Worm (Caenorhabditis elegans) whole organism, mixed stage, embryonic: ENCODE data around the gene C08B6.11.

Experiments
- M03D4.4 ChIP-seq: sonication (generic microtip); optimal IDR thresholded peaks from 2 replicates; lab custom pipeline; 2017; ENCODE audit warnings: mild to moderate bottlenecking, missing genetic modification characterization, missing compliant biosample characterization
- bed-3 ChIP-seq: fragments of 200-800 bp; sonication (Bioruptor generic); optimal IDR thresholded peaks from 3 replicates; lab custom pipeline; 2018; ENCODE audit warnings: mild to moderate bottlenecking, missing genetic modification characterization, moderate library complexity, missing compliant biosample characterization
- blmp-1 ChIP-seq: fragments of 150-350 bp; optimal IDR thresholded peaks from 2 replicates; lab custom pipeline; 2014; ENCODE audit warnings: missing biosample characterization, missing genetic modification characterization
- ceh-39 ChIP-seq: fragments of 150-350 bp; optimal IDR thresholded peaks from 2 replicates; lab custom pipeline; 2014; ENCODE audit warnings: missing biosample characterization, missing genetic modification characterization
- ceh-43 ChIP-seq: fragments of 200-800 bp; sonication (Bioruptor generic); optimal IDR thresholded peaks from 2 replicates; lab custom pipeline; 2018; ENCODE audit warnings: mild to moderate bottlenecking, missing genetic modification characterization, moderate library complexity, missing compliant biosample characterization
- ceh-83 ChIP-seq: fragments of 200-800 bp; sonication (Bioruptor generic); optimal IDR thresholded peaks from 2 replicates; lab custom pipeline; 2018; ENCODE audit warnings: mild to moderate bottlenecking, missing genetic modification characterization, missing compliant biosample characterization
- ces-1 ChIP-seq: fragments of 150-350 bp; optimal IDR thresholded peaks from 2 replicates; lab custom pipeline; 2014; ENCODE audit warnings: missing biosample characterization, missing genetic modification reagents, missing genetic modification characterization
- cnd-1 ChIP-seq: fragments of 200-800 bp; sonication (Bioruptor generic); optimal IDR thresholded peaks from 2 replicates; lab custom pipeline; 2018; ENCODE audit warnings: mild to moderate bottlenecking, missing genetic modification characterization, missing compliant biosample characterization
- drap-1 ChIP-seq: fragments of 200-800 bp; sonication (Bioruptor generic); optimal IDR thresholded peaks from 3 replicates; lab custom pipeline; 2018; ENCODE audit warnings: mild to moderate bottlenecking, missing genetic modification characterization, missing compliant biosample characterization
- elt-1 ChIP-seq: sonication (generic microtip); optimal IDR thresholded peaks from 2 replicates; lab custom pipeline; 2017; ENCODE audit warnings: missing genetic modification characterization, mild to moderate bottlenecking, missing compliant biosample characterization, antibody characterized with exemption, moderate library complexity, borderline replicate concordance; ENCODE audit not compliant: insufficient read depth
- elt-3 ChIP-seq: fragments of 150-350 bp; optimal IDR thresholded peaks from 2 replicates; lab custom pipeline; 2014; ENCODE audit warnings: missing biosample characterization, missing genetic modification characterization
- flh-1 ChIP-seq: fragments of 200-800 bp; sonication (Bioruptor generic); optimal IDR thresholded peaks from 2 replicates; lab custom pipeline; 2018; ENCODE audit warnings: mild to moderate bottlenecking, missing genetic modification characterization, moderate library complexity, missing compliant biosample characterization
- ham-2 ChIP-seq: fragments of 200-800 bp; sonication (Bioruptor generic); optimal IDR thresholded peaks from 2 replicates; lab custom pipeline; 2018; ENCODE audit warnings: mild to moderate bottlenecking, missing genetic modification characterization, missing compliant biosample characterization
- hlh-1 ChIP-seq: fragments of 150-350 bp; optimal IDR thresholded peaks from 2 replicates; lab custom pipeline; 2014; ENCODE audit warnings: missing biosample characterization, missing genetic modification reagents, missing genetic modification characterization
- lin-13 ChIP-seq: fragments of 150-350 bp; optimal IDR thresholded peaks from 2 replicates; lab custom pipeline; 2014; ENCODE audit warnings: missing biosample characterization, missing genetic modification characterization
- lin-32 ChIP-seq: fragments of 200-800 bp; sonication (Bioruptor generic); optimal IDR thresholded peaks from 2 replicates; lab custom pipeline; 2018; ENCODE audit warnings: mild to moderate bottlenecking, missing genetic modification characterization, missing compliant biosample characterization
- lsy-2 ChIP-seq: fragments of 150-350 bp; optimal IDR thresholded peaks from 2 replicates; lab custom pipeline; 2014; ENCODE audit warnings: missing biosample characterization, missing genetic modification characterization
- mep-1 ChIP-seq: fragments of 150-350 bp; optimal IDR thresholded peaks from 2 replicates; lab custom pipeline; 2017; ENCODE audit warnings: missing biosample characterization, missing genetic modification reagents, missing genetic modification characterization, inconsistent platforms
- mls-2 ChIP-seq: sonication (generic microtip); optimal IDR thresholded peaks from 2 replicates; lab custom pipeline; 2016; ENCODE audit warnings: mild to moderate bottlenecking, missing genetic modification characterization, moderate library complexity, missing compliant biosample characterization
- nhr-12 ChIP-seq: fragments of 150-350 bp; optimal IDR thresholded peaks from 2 replicates; lab custom pipeline; 2014; ENCODE audit warnings: missing biosample characterization, missing genetic modification characterization
- nhr-2 ChIP-seq: fragments of 150-350 bp; optimal IDR thresholded peaks from 2 replicates; lab custom pipeline; 2014; ENCODE audit warnings: missing biosample characterization, missing genetic modification characterization
- nhr-237 ChIP-seq: fragments of 150-350 bp; optimal IDR thresholded peaks from 2 replicates; lab custom pipeline; 2014; ENCODE audit warnings: missing biosample characterization, missing genetic modification characterization
- nhr-28 ChIP-seq: fragments of 150-350 bp; optimal IDR thresholded peaks from 2 replicates; lab custom pipeline; 2014; ENCODE audit warnings: missing biosample characterization, missing genetic modification characterization
- pha-4 ChIP-seq: fragments of 150-350 bp; optimal IDR thresholded peaks from 2 replicates; lab custom pipeline; 2018; ENCODE audit warnings: missing biosample characterization, missing genetic modification reagents, missing genetic modification characterization
- sem-2 ChIP-seq: fragments of 200-800 bp; sonication (Bioruptor generic); optimal IDR thresholded peaks from 2 replicates; lab custom pipeline; 2018; ENCODE audit warnings: mild to moderate bottlenecking, missing genetic modification characterization, missing compliant biosample characterization
- snpc-4 ChIP-seq: fragments of 150-350 bp; optimal IDR thresholded peaks from 2 replicates; lab custom pipeline; 2014; ENCODE audit warnings: missing biosample characterization, missing genetic modification characterization
- sptf-1 ChIP-seq: sonication (generic microtip); optimal IDR thresholded peaks from 2 replicates; lab custom pipeline; 2017; ENCODE audit warnings: mild to moderate bottlenecking, missing genetic modification characterization, moderate library complexity, missing compliant biosample characterization
- tbx-8 ChIP-seq: fragments of 200-800 bp; sonication (Bioruptor generic); optimal IDR thresholded peaks from 2 replicates; lab custom pipeline; 2018; ENCODE audit warnings: mild to moderate bottlenecking, missing genetic modification characterization, moderate library complexity, missing compliant biosample characterization
- unc-120 ChIP-seq: sonication (generic microtip); optimal IDR thresholded peaks from 2 replicates; lab custom pipeline; 2017; ENCODE audit warnings: missing genetic modification characterization, missing compliant biosample characterization; ENCODE audit not compliant: poor library complexity, severe bottlenecking
- unc-39 ChIP-seq: fragments of 150-350 bp; optimal IDR thresholded peaks from 2 replicates; lab custom pipeline; 2014; ENCODE audit warnings: missing biosample characterization, missing genetic modification characterization
- unc-62 ChIP-seq: fragments of 150-350 bp; optimal IDR thresholded peaks from 2 replicates; lab custom pipeline; 2014; ENCODE audit warnings: missing biosample characterization, missing genetic modification reagents, missing genetic modification characterization
- ztf-11 ChIP-seq: fragments of 150-350 bp; optimal IDR thresholded peaks from 2 replicates; lab custom pipeline; 2014; ENCODE audit warnings: missing biosample characterization, missing genetic modification characterization

The C08B6.11 gene

DNA sequence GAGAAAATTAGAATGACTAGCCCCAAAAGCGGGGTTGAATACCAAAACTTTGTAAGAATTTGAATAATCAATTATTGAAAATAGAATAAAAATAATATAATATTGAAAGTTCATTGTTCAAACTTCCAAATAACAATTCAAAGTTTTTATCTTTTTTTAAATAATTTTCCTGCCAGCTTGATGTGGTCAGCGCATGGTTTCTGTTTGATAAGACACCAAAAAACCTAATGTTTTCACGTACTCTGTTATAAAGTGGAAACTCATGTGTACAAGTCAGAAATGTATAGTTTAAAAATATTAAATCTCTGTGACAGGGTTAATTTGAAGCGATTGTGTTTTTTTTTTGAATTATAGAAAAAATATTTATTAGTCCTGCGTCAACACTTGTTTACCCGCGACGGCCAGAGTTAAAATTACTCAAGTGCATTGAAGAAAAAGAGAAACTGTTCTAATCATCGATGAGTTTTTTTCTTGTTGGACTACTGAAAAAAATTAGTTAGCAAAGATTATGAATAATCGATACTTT lies 2.6 kb upstream of the C08B6.11 start, which contains the start of gene ugt-17:
Gene ugt-17, minus strand, starts transcription at position 180 of the 526 bp plus-strand sequence.
- no peak for TF ChIP-seq M03D4.4 (tag; lab: Kevin White, UChicago)
- TF ChIP-seq flh-1 (GFP tag; lab: Kevin White, UChicago): no peak

- TF ChIP-seq sptf-1 (tag; lab: Kevin White, UChicago) (no peak), sem-2 (no peak), blmp-1 (no peak), pha-4 (tag; lab: Kevin White, UChicago) (no peak), bed-3 (GFP tag; lab: Kevin White, UChicago) (no peak), lsy-2 (tag; lab: Kevin White, UChicago) (no peak), M03D4.4 (tag; lab: Kevin White, UChicago) (no peak), mls-2 (tag; lab: Kevin White, UChicago) (no peak), elt-1 (tag; lab: Kevin White, UChicago) (no peak), ces-1 (GFP tag; lab: Kevin White, UChicago) (no peak), nhr-2 (tag; lab: Kevin White, UChicago) (no peak), unc-62 (GFP tag; lab: Kevin White, UChicago) (no peak), mep-1 (tag; lab: Kevin White, UChicago) (no peak), nhr-237 (tag; lab: Kevin White, UChicago) (no peak), ceh-83 (GFP tag; lab: Kevin White, UChicago) (no peak), nhr-12 (tag; lab: Kevin White, UChicago) (no peak), unc-120 (tag; lab: Kevin White, UChicago) (no peak), elt-3 (tag; lab: Kevin White, UChicago) (no peak), snpc-4 (tag; lab: Kevin White, UChicago) (no peak), drap-1 (no peak)
Observed at ce11 chrV:10105412-10105811, 2.0 kb upstream of the C08B6.11 start, which contains the start of gene C08B6.2. TSS of gene C08B6.2 (plus strand) at chrV:10105712.

- TF ChIP-seq sptf-1 (tag; lab: Kevin White, UChicago): no peak
- no peak for TF ChIP-seq elt-3 (tag; lab: Kevin White, UChicago)
- no peak for TF ChIP-seq lsy-2 (tag; lab: Kevin White, UChicago)
- TF ChIP-seq lin-32: no peak
- no peak for TF ChIP-seq ztf-11
- no peak for TF ChIP-seq bed-3 (GFP tag; lab: Kevin White, UChicago)
- no peak for TF ChIP-seq blmp-1
- TF ChIP-seq drap-1: no peak
- TF ChIP-seq unc-39 (tag; lab: Kevin White, UChicago): no peak
- TF ChIP-seq nhr-237 (tag; lab: Kevin White, UChicago): no peak
- TF ChIP-seq cnd-1: no peak
- no peak for TF ChIP-seq elt-1 (tag; lab: Kevin White, UChicago)
- TF ChIP-seq lin-13: no peak
- no peak for TF ChIP-seq unc-62 (GFP tag; lab: Kevin White, UChicago)
- TF ChIP-seq nhr-28 (tag; lab: Kevin White, UChicago): no peak
Observed at ce11 chrV:10111129-10111528, 3.7 kb downstream of the C08B6.11 start.

DNA sequence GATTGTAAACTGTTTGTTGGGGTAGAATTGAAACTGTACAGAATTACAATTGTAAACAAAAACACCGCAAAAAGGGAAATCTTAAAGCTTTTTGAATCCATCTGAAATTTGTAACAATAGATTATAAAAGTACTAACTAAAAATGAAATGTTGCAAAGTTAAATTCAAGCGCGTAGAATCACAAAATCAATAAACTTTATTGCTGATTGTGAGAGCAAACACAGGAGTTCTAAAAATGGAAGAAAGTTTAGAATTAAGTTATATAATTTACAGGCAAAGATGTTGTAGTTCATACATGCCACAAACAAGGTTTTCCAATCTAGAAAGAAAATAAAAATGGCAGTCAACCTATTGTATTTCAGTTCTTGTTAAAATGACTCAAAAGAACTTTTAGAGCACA lies 4.8 kb downstream of the C08B6.11 start, which contains the start of gene C08B6.3:
Gene C08B6.3, minus strand, starts transcription at position 101 of the 400 bp plus-strand sequence.
- no peak for TF ChIP-seq tbx-8 (GFP tag; lab: Kevin White, UChicago)
- TF ChIP-seq ceh-39 (tag; lab: Kevin White, UChicago): no peak
- TF ChIP-seq ceh-43: no peak
- TF ChIP-seq nhr-12 (tag; lab: Kevin White, UChicago): no peak
- TF ChIP-seq ztf-11: no peak
- TF ChIP-seq hlh-1: no peak
- TF ChIP-seq ham-2 (GFP tag; lab: Kevin White, UChicago): no peak
- TF ChIP-seq mls-2 (tag; lab: Kevin White, UChicago): no peak
- TF ChIP-seq M03D4.4 (tag; lab: Kevin White, UChicago): no peak
- no peak for TF ChIP-seq unc-62 (GFP tag; lab: Kevin White, UChicago)
- no peak for TF ChIP-seq cnd-1
- TF ChIP-seq ces-1 (GFP tag; lab: Kevin White, UChicago): no peak
